Worm (Caenorhabditis elegans) whole organism, L4 larva: ENCODE measurements around the gene T24A6.20.
"Not testable (repeated sequence)": the region's sequence is repeated elsewhere in the genome, so short reads cannot be mapped to it uniquely, and the experiment has no call there.

Experiments
- T20F7.1 ChIP-seq: fragments of 200-800 bp; sonication (Bioruptor generic); optimal IDR thresholded peaks from 2 replicates; lab custom pipeline; 2018; ENCODE audit warnings: mild to moderate bottlenecking, missing genetic modification characterization, missing compliant biosample characterization
- Y75B8A.6 ChIP-seq: fragments of 200-800 bp; sonication (Bioruptor generic); IDR thresholded peaks from 2 replicates; pipeline ENCODE4 v1.3.6; 2022; ENCODE audit warnings: missing genetic modification reagents, missing genetic modification characterization, missing compliant biosample characterization
- daf-12 ChIP-seq: fragments of 150-350 bp; optimal IDR thresholded peaks from 2 replicates; lab custom pipeline; 2014; ENCODE audit warnings: missing biosample characterization, missing genetic modification reagents, missing genetic modification characterization
- fkh-10 ChIP-seq: fragments of 150-350 bp; optimal IDR thresholded peaks from 2 replicates; lab custom pipeline; 2014; ENCODE audit warnings: missing biosample characterization, missing genetic modification reagents, missing genetic modification characterization
- lin-39 ChIP-seq: fragments of 150-350 bp; optimal IDR thresholded peaks from 2 replicates; lab custom pipeline; 2014; ENCODE audit warnings: missing biosample characterization, missing genetic modification reagents, missing genetic modification characterization
- madf-9 ChIP-seq: fragments of 200-800 bp; sonication (Bioruptor generic); conservative IDR thresholded peaks from 2 replicates; pipeline ENCODE4 v1.3.6; 2022; ENCODE audit warnings: missing genetic modification reagents, missing genetic modification characterization, missing compliant biosample characterization
- mep-1 ChIP-seq: fragments of 150-350 bp; sonication (generic microtip); optimal IDR thresholded peaks from 3 replicates; lab custom pipeline; 2014; ENCODE audit warnings: missing biosample characterization, missing genetic modification characterization
- nhr-11 ChIP-seq: fragments of 150-350 bp; optimal IDR thresholded peaks from 2 replicates; lab custom pipeline; 2014; ENCODE audit warnings: missing biosample characterization, missing genetic modification characterization
- nhr-76 ChIP-seq: fragments of 150-350 bp; optimal IDR thresholded peaks from 2 replicates; lab custom pipeline; 2014; ENCODE audit warnings: missing biosample characterization, missing genetic modification characterization
- snpc-4 ChIP-seq: fragments of 150-350 bp; optimal IDR thresholded peaks from 2 replicates; lab custom pipeline; 2014; ENCODE audit warnings: missing biosample characterization, missing genetic modification characterization
- unc-62 ChIP-seq, 3 experiments: fragments of 150-350 bp in 1 of 3; sonication (generic microtip); optimal IDR thresholded peaks in 2 of 3; peaks in 1 of 3; 1 replicate in 1 of 3; 2 replicates in 2 of 3; lab custom pipeline; 2014 to 2017; ENCODE audit warnings: missing biosample characterization in 3 of 3, missing genetic modification characterization in 3 of 3, missing genetic modification reagents in 3 of 3, missing genotype in 1 of 3
- ztf-11 ChIP-seq: fragments of 150-350 bp; optimal IDR thresholded peaks from 2 replicates; lab custom pipeline; 2014; ENCODE audit warnings: missing biosample characterization, missing genetic modification characterization

ce11 chrV:3562824-3563223 lies 9.9 kb downstream of the T24A6.20 start, which contains the start of gene T24A6.16:
- not testable (repeated sequence) for TF ChIP-seq nhr-76 (tag; lab: Kevin White, UChicago); T20F7.1 (GFP tag; lab: Kevin White, UChicago); Y75B8A.6 (GFP tag; lab: Robert Waterston, UW); fkh-10 (GFP tag; lab: Kevin White, UChicago); ztf-11 (tag; lab: Kevin White, UChicago); nhr-11 (tag; lab: Kevin White, UChicago); daf-12 (tag; lab: Kevin White, UChicago); mep-1 (tag; lab: Kevin White, UChicago); snpc-4 (tag; lab: Kevin White, UChicago); madf-9 (GFP tag; lab: Robert Waterston, UW); lin-39 (tag; lab: Kevin White, UChicago); unc-62 (GFP tag; optimal IDR thresholded peaks at IDR 0.05 in 1 of 2; lab: Kevin White, UChicago); unc-62 (tag; optimal IDR thresholded peaks at IDR 0.05; lab: Kevin White, UChicago)
